Worm (Caenorhabditis elegans) whole organism, midembryonic: Measurements from ENCODE around the gene suex-1.

Experiments used
- T22C8.4 ChIP-seq: fragments of 200-800 bp; sonication (Bioruptor generic); IDR thresholded peaks from 2 replicates; pipeline ENCODE4 v1.3.6; 2022; ENCODE audit warnings: missing genetic modification characterization, missing compliant biosample characterization
- cog-1 ChIP-seq: sonication (generic microtip); optimal IDR thresholded peaks from 2 replicates; lab custom pipeline; 2016; ENCODE audit warnings: missing genetic modification characterization, missing compliant biosample characterization
- klf-2 ChIP-seq: fragments of 200-800 bp; sonication (Bioruptor generic); conservative IDR thresholded peaks from 2 replicates; pipeline ENCODE4 v1.3.6; 2022; ENCODE audit warnings: missing genetic modification reagents, missing genetic modification characterization, missing compliant biosample characterization
- med-1 ChIP-seq: sonication (generic microtip); optimal IDR thresholded peaks from 2 replicates; lab custom pipeline; 2017; ENCODE audit warnings: missing genetic modification characterization, mild to moderate bottlenecking, missing compliant biosample characterization, antibody characterized with exemption, missing genetic modification reagents; ENCODE audit not compliant: insufficient read depth
- ztf-23 ChIP-seq: fragments of 200-800 bp; sonication (Bioruptor generic); IDR thresholded peaks from 2 replicates; pipeline ENCODE4 v1.3.6; 2022; ENCODE audit warnings: missing genetic modification reagents, missing genetic modification characterization, missing compliant biosample characterization
- ztf-29 ChIP-seq: fragments of 200-800 bp; sonication (Bioruptor generic); IDR thresholded peaks from 2 replicates; pipeline ENCODE4 v1.3.6; 2022; ENCODE audit warnings: missing genetic modification reagents, missing genetic modification characterization, missing compliant biosample characterization

DNA sequence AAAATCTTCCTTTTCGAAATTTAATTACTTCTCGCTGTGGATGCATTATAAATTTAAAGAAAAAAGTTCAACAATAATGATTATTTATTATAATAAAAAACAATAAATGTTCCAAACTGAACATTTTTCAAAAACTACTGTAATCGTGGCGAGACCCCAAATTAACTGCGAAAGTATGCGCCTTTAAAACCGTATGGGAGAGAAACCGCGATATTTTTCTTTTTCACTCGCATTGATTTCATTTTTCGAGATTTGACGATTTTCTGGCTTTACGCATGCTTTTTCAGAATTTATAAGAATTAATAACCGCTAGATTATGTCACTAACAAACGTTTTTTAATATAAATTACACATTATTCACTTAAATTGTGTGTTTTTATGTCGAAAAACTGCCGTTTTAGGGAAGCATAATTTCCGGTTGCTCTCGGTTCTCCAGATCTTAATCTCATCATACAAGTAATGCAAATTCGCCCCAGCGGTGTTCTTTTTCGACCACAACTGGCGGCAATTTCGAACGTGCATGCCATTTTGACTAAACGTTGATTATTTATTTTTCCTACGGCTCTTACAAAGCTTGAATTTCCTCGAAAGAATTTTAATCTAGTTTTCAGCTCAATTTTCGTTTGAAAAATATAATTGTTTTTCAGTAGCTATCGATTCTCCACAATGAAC is 3.1 kb upstream of the suex-1 start, which contains the start of gene F12A10.8:
- TF ChIP-seq ztf-23 (GFP tag; lab: Robert Waterston, UW) (no peak), med-1 (GFP tag; lab: Kevin White, UChicago) (no peak), ztf-29 (GFP tag; lab: Robert Waterston, UW) (no peak), T22C8.4 (GFP tag; lab: Robert Waterston, UW) (no peak), klf-2 (no peak), cog-1 (tag; lab: Kevin White, UChicago) (no peak)
